Worm (Caenorhabditis elegans): Measurements from ENCODE around the gene srlf-35.

DNA sequence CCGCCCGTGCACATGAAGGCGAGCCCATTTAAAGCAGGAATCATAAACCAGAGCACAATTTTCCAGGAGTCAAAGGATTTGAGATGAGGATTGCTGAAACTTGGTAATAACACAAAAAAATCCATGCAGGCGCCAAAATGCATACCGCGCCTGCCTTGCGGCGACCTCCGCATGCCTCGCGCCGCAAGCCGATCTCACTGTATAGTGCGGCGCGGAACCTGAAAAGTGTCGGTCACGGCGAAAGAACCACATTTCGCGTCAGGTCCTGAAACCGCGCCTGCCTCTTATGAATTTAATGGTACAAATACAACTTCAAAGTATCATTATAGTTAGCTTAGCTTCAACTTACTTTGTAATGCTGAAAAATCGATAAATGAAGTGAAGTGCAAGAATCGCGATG lies 3.3 kb upstream of the srlf-35 start:
- no peak for TF ChIP-seq skn-1 (tag; optimal IDR thresholded peaks at IDR 0.05)
- TF ChIP-seq ama-1 (optimal IDR thresholded peaks at IDR 0.05): no peak
- TF ChIP-seq unc-130 (tag; optimal IDR thresholded peaks at IDR 0.05): no peak
- TF ChIP-seq nhr-76 (tag; optimal IDR thresholded peaks at IDR 0.05): no peak
- no peak for TF ChIP-seq fkh-10 (GFP tag; optimal IDR thresholded peaks at IDR 0.05)
- TF ChIP-seq ces-1 (GFP tag; optimal IDR thresholded peaks at IDR 0.05): no peak
- TF ChIP-seq mdl-1 (tag; optimal IDR thresholded peaks at IDR 0.05): no peak
- no peak for TF ChIP-seq nhr-77 (tag; optimal IDR thresholded peaks at IDR 0.05)

Measured in whole organism, L1 larva.